Worm (Caenorhabditis elegans) whole organism, L3 larva: ENCODE data around the gene M02D8.3.
A peak's percentile ranks its signal among the peaks of the same experiment; 100 is the strongest.

Experiments
- R02D3.7 ChIP-seq: fragments of 150-350 bp; optimal IDR thresholded peaks from 2 replicates; lab custom pipeline; 2014; ENCODE audit warnings: missing biosample characterization, missing genetic modification characterization
- aly-2 ChIP-seq: fragments of 150-350 bp; optimal IDR thresholded peaks from 2 replicates; lab custom pipeline; 2014; ENCODE audit warnings: missing biosample characterization, missing genetic modification characterization
- ama-1 ChIP-seq: fragments of 150-350 bp; optimal IDR thresholded peaks from 2 replicates; lab custom pipeline; 2018
- ceh-16 ChIP-seq: sonication (generic microtip); optimal IDR thresholded peaks from 2 replicates; lab custom pipeline; 2017; ENCODE audit warnings: missing biosample characterization, missing genetic modification characterization
- ceh-28 ChIP-seq: fragments of 150-350 bp; optimal IDR thresholded peaks from 2 replicates; lab custom pipeline; 2014; ENCODE audit warnings: missing biosample characterization, missing genetic modification reagents, missing genetic modification characterization
- ceh-82 ChIP-seq: fragments of 150-350 bp; optimal IDR thresholded peaks from 2 replicates; lab custom pipeline; 2014; ENCODE audit warnings: missing biosample characterization, missing genetic modification characterization
- egl-27 ChIP-seq: sonication (generic microtip); optimal IDR thresholded peaks from 4 replicates; lab custom pipeline; 2017; ENCODE audit warnings: missing biosample characterization, missing genetic modification reagents, missing genetic modification characterization
- egl-5 ChIP-seq: fragments of 150-350 bp; optimal IDR thresholded peaks from 2 replicates; lab custom pipeline; 2017; ENCODE audit warnings: missing biosample characterization, missing genetic modification reagents, missing genetic modification characterization, inconsistent platforms
- elt-1 ChIP-seq: fragments of 150-350 bp; optimal IDR thresholded peaks from 2 replicates; lab custom pipeline; 2014; ENCODE audit warnings: missing biosample characterization, missing genetic modification characterization
- elt-2 ChIP-seq: sonication (generic microtip); optimal IDR thresholded peaks from 2 replicates; lab custom pipeline; 2016; ENCODE audit warnings: missing genetic modification reagents, mild to moderate bottlenecking, missing genetic modification characterization, missing compliant biosample characterization
- eor-1 ChIP-seq, 2 experiments: fragments of 150-350 bp; optimal IDR thresholded peaks; 2 replicates each; lab custom pipeline; 2014 to 2018; ENCODE audit warnings: missing biosample characterization in 2 of 2, missing genetic modification characterization in 2 of 2
- fos-1 ChIP-seq: fragments of 150-350 bp; optimal IDR thresholded peaks from 2 replicates; lab custom pipeline; 2014; ENCODE audit warnings: missing biosample characterization, missing genetic modification characterization
- lin-15B ChIP-seq: fragments of 150-350 bp; optimal IDR thresholded peaks from 2 replicates; lab custom pipeline; 2014; ENCODE audit warnings: missing biosample characterization, missing genetic modification characterization
- lin-39 ChIP-seq: fragments of 150-350 bp; optimal IDR thresholded peaks from 2 replicates; lab custom pipeline; 2018; ENCODE audit warnings: missing biosample characterization, missing genetic modification reagents, missing genetic modification characterization
- lsy-12 ChIP-seq: sonication (generic microtip); optimal IDR thresholded peaks from 2 replicates; lab custom pipeline; 2016; ENCODE audit warnings: mild to moderate bottlenecking, missing genetic modification characterization, missing compliant biosample characterization
- mdl-1 ChIP-seq: fragments of 150-350 bp; optimal IDR thresholded peaks from 2 replicates; lab custom pipeline; 2014; ENCODE audit warnings: missing biosample characterization, missing genetic modification characterization
- mml-1 ChIP-seq: fragments of 150-350 bp; sonication (generic microtip); optimal IDR thresholded peaks from 3 replicates; lab custom pipeline; 2014; ENCODE audit warnings: missing biosample characterization, missing genetic modification characterization
- nfya-1 ChIP-seq: sonication (generic microtip); optimal IDR thresholded peaks from 2 replicates; lab custom pipeline; 2017; ENCODE audit warnings: missing genetic modification characterization, mild to moderate bottlenecking, missing compliant biosample characterization, antibody characterized with exemption, moderate library complexity; ENCODE audit not compliant: insufficient read depth
- nhr-11 ChIP-seq: fragments of 150-350 bp; optimal IDR thresholded peaks from 2 replicates; lab custom pipeline; 2014; ENCODE audit warnings: missing biosample characterization, missing genetic modification characterization
- nhr-12 ChIP-seq: fragments of 150-350 bp; optimal IDR thresholded peaks from 2 replicates; lab custom pipeline; 2014; ENCODE audit warnings: missing biosample characterization, missing genetic modification characterization
- nhr-28 ChIP-seq: fragments of 150-350 bp; optimal IDR thresholded peaks from 2 replicates; lab custom pipeline; 2014; ENCODE audit warnings: missing biosample characterization, missing genetic modification characterization
- nhr-67 ChIP-seq: fragments of 150-350 bp; optimal IDR thresholded peaks from 2 replicates; lab custom pipeline; 2014; ENCODE audit warnings: missing biosample characterization, missing genetic modification characterization
- nhr-76 ChIP-seq: fragments of 150-350 bp; sonication (generic microtip); optimal IDR thresholded peaks from 5 replicates; lab custom pipeline; 2014; ENCODE audit warnings: missing biosample characterization, missing genetic modification characterization
- nhr-77 ChIP-seq: fragments of 150-350 bp; optimal IDR thresholded peaks from 2 replicates; lab custom pipeline; 2014; ENCODE audit warnings: missing biosample characterization, missing genetic modification characterization
- pha-4 ChIP-seq: fragments of 150-350 bp; optimal IDR thresholded peaks from 2 replicates; lab custom pipeline; 2014; ENCODE audit warnings: missing biosample characterization, missing genetic modification reagents, missing genetic modification characterization
- pqm-1 ChIP-seq: fragments of 150-350 bp; optimal IDR thresholded peaks from 2 replicates; lab custom pipeline; 2017; ENCODE audit warnings: missing biosample characterization, missing genetic modification characterization, inconsistent platforms
- sea-2 ChIP-seq: fragments of 150-350 bp; sonication (generic microtip); optimal IDR thresholded peaks from 4 replicates; lab custom pipeline; 2014; ENCODE audit warnings: missing biosample characterization, missing genetic modification reagents, missing genetic modification characterization
- snpc-4 ChIP-seq: fragments of 150-350 bp; optimal IDR thresholded peaks from 2 replicates; lab custom pipeline; 2014; ENCODE audit warnings: missing biosample characterization, missing genetic modification characterization
- unc-39 ChIP-seq: sonication (generic microtip); optimal IDR thresholded peaks from 4 replicates; lab custom pipeline; 2017; ENCODE audit warnings: missing biosample characterization, missing genetic modification characterization
- ztf-11 ChIP-seq: fragments of 150-350 bp; optimal IDR thresholded peaks from 2 replicates; lab custom pipeline; 2014; ENCODE audit warnings: missing biosample characterization, missing genetic modification characterization
- ztf-4 ChIP-seq: fragments of 150-350 bp; optimal IDR thresholded peaks from 2 replicates; lab custom pipeline; 2014; ENCODE audit warnings: missing biosample characterization, missing genetic modification characterization

Gene M02D8.3

DNA sequence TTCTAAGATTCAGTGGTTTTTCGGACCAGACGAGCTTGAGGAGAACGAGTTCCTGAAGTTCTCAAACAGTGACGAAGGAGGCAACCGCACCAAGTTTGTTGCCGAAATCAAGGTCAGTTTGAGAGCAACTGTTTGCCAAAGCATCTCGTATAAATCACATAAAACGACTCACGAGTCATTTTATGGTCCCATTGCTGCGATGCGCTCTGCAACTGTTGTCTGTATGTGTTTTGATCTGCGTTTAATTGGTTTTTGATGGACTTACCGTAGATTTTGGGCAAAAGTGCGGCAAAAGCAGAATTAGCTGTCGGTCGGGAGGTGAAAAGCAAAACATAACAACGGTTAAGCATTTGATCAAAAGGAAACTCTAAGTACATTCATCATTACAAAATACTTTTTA, 27.2 kb upstream of the M02D8.3 start:
- TF ChIP-seq snpc-4 (no peak), egl-5 (peak; percentile 98)

DNA sequence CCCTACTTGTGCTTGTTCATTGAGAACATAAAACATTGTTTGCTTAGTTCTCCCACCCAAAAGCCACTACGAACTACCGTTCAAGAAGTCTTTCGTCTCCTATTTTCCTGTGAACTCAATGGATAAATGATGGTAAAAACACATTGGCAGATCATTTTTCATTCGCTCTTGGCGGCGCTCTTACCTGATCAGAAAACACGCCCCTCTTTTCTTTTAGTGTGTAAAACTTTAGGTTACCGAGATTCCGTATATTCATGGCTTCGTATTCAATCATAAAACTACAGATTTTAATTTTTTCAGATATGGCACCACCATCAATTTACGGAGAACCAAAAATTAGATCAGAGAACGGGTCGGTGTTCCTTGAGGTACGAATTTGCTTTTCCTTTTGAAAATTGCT, 26.8 kb upstream of the M02D8.3 start, which contains the start of gene zig-12:
Gene zig-12, plus strand, starts transcription at position 301 of the 400 bp plus-strand sequence.
- TF ChIP-seq fos-1 (tag; lab: Kevin White, UChicago) (no peak), R02D3.7 (tag; lab: Kevin White, UChicago) (no peak), nhr-76 (no peak), aly-2 (tag; lab: Kevin White, UChicago) (no peak), ceh-82 (no peak), ztf-11 (tag; lab: Kevin White, UChicago) (no peak), nhr-77 (tag; lab: Kevin White, UChicago) (no peak), ztf-4 (no peak), lin-39 (tag; lab: Kevin White, UChicago) (no peak), ceh-28 (tag; lab: Kevin White, UChicago) (no peak), mdl-1 (no peak)
- TF ChIP-seq, all 47 proteins: peak for 0

DNA sequence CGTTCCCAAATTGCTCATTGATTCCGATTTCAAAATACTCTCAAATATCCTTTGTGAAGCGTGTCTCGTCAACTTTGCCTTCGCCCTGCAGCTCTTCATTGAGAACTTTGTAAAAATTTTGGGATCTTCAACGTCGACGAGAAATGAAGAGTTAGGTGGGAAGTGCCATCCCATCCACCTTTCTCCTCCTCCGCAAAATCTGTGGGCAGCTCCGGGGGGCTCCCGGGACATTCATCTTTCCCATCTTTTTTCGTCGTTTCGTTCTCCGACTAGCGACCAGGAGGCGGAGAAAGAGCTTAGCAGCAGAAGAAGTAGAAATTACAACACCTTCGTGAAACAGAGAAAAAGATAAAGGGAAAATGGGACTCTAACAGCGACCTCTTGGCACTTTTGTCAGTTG, 26.1 kb upstream of the M02D8.3 start:
- TF ChIP-seq nfya-1 (tag; lab: Kevin White, UChicago), result peak; percentile 19
- TF ChIP-seq nhr-67 (tag; lab: Kevin White, UChicago), result no peak
- no peak for TF ChIP-seq nhr-12 (tag; lab: Kevin White, UChicago)
- no peak for TF ChIP-seq lsy-12 (tag; lab: Kevin White, UChicago)
- no peak for TF ChIP-seq R02D3.7 (tag; lab: Kevin White, UChicago)
- TF ChIP-seq ceh-16 (tag; lab: Kevin White, UChicago), result no peak
- TF ChIP-seq unc-39, result no peak

DNA sequence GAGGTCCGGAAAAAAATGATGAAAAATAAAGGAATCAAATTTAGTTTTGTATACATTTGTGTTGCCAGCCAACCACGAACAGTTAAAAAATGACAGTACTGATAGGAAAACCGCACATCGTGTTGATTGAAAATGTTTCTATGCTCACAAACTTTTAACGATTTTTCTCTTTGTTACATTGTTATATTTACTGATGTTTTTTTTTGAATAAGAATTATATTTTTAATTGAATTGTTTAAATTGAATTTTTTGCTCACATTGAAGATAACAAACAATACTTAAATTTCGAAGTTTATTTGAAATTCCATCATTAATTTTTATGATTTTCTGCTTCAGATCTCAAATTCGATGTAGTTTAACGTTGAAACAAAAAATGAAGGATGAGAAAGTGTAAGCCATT, 24.7 kb upstream of the M02D8.3 start, which contains the start of gene M02D8.5:
Gene M02D8.5, minus strand, starts transcription at position 101 of the 400 bp plus-strand sequence.
- TF ChIP-seq sea-2 (GFP tag; lab: Kevin White, UChicago) (no peak), pha-4 (tag; lab: Kevin White, UChicago) (no peak), nhr-76 (no peak), lsy-12 (tag; lab: Kevin White, UChicago) (no peak), nhr-28 (no peak), ztf-4 (no peak), egl-27 (tag; lab: Kevin White, UChicago) (no peak), nhr-77 (tag; lab: Kevin White, UChicago) (no peak), snpc-4 (no peak), nhr-11 (tag; lab: Kevin White, UChicago) (no peak), nfya-1 (tag; lab: Kevin White, UChicago) (no peak), ztf-11 (tag; lab: Kevin White, UChicago) (no peak), elt-1 (tag; lab: Kevin White, UChicago) (no peak)
- TF ChIP-seq, all 47 proteins: peak for 0

DNA sequence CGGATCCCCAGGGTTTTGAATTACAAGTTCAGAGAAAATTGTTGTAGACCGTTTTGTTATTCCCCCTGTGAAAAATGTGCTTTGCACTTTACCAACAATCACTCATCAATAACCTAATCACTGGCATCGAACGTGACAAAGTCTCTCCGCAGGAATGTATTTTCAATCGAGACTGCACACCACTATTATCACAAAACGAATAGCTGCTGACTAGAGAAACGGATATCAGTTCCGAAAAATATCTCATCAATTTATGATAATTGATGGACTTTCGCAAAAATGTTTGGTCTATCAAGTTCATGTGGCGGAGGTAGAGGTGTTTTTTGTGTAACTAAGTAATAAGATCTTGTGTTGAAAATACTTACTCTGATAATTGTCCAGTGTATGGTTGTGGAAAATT, 24.2 kb upstream of the M02D8.3 start:
- TF ChIP-seq R02D3.7 (tag; lab: Kevin White, UChicago) (no peak), unc-39 (no peak), lin-39 (tag; lab: Kevin White, UChicago) (peak; percentile 18), elt-1 (tag; lab: Kevin White, UChicago) (no peak), pqm-1 (tag; lab: Kevin White, UChicago) (peak; percentile 22), mml-1 (no peak), eor-1 (tag; optimal IDR thresholded peaks at IDR 0.05; lab: Kevin White, UChicago) (no peak), ceh-16 (tag; lab: Kevin White, UChicago) (no peak), aly-2 (tag; lab: Kevin White, UChicago) (no peak), nhr-76 (no peak), nhr-77 (tag; lab: Kevin White, UChicago) (no peak), ama-1 (no peak)

DNA sequence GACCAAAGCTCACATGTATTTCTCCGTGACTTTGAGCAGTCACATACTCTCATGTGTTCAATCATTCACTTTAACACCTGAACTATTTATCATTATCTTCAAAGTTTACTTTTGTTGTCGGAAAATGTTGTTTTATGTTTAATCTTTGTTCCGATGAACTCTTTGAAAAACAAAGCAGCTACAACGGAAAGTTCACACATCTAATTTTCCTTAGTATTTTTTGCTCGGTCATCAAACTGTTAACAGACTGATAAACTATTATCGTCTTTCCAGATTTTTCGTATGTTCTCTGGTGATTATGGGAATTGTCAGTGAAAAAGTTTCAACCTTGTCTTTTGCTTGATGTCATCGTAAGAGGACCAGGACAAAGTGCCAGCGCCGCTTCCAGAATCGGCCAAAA, 19.2 kb upstream of the M02D8.3 start:
- TF ChIP-seq pha-4 (tag; lab: Kevin White, UChicago), result peak; percentile 30
- peak; percentile 74 for TF ChIP-seq elt-2 (tag; lab: Kevin White, UChicago)
- peak; percentile 67 for TF ChIP-seq pqm-1 (tag; lab: Kevin White, UChicago)
- TF ChIP-seq lin-15B (tag; lab: Kevin White, UChicago), result no peak
